Worm (Caenorhabditis elegans): ENCODE results near the gene nhr-95.

Gene nhr-95

DNA sequence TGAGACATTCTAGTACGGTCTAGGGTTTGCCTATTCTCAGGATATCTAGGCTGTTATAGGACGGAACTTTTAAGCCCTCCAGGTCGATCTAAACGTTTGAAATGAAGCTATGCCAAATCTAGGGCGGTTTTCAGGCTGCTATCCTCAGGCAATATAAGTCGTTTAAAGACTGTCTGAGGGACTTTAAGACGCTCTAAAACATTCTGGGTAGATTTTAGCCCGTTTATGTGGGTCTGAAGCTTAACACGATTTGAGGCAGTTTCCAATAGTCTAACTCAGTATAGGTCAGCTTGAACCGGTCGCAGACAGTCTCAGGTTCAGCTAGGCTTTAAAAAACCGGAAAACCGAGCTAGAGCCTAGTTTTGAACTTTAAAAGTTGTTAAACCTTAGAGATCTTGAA lies 31.6 kb downstream of the nhr-95 start:
- no peak for TF ChIP-seq pha-4 (tag; optimal IDR thresholded peaks at IDR 0.05)
- TF ChIP-seq fkh-2 (tag; optimal IDR thresholded peaks at IDR 0.05) = no peak
- no peak for TF ChIP-seq nhr-67 (tag; optimal IDR thresholded peaks at IDR 0.05)
- no peak for TF ChIP-seq ceh-28 (tag; optimal IDR thresholded peaks at IDR 0.05)
- no peak for TF ChIP-seq nhr-43 (tag; optimal IDR thresholded peaks at IDR 0.05; ENCODE audit: poor library complexity, severe bottlenecking)
- no peak for TF ChIP-seq elt-1 (tag; optimal IDR thresholded peaks at IDR 0.05)
- no peak for TF ChIP-seq unc-39 (tag; optimal IDR thresholded peaks at IDR 0.05)

DNA sequence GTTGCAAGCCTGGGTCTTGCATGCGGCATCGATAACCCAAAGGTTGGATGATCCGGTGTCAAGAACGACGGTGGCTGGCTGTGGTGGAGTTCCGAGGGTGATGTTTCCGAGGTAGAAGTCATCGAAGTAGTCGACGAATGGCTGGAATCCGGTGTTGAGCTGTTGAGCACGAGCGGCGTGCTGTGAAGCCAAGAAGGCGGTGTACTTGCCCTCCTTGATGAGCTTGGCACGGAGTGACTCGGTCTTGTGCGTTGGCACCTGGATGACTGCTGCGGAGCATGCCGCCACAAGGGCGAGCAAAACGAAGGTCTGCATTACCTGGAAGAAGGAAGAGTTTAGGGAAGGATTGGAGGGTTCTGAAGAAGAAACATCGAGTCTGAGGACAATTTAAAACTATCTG lies 32.0 kb downstream of the nhr-95 start, which contains the start of gene asp-1:
Gene asp-1 (minus strand): TSS at position 315 of the 400 bp plus-strand sequence.
- TF ChIP-seq lin-39 (tag; optimal IDR thresholded peaks at IDR 0.05) = no peak
- TF ChIP-seq ceh-16 (tag; optimal IDR thresholded peaks at IDR 0.05) = no peak
- TF ChIP-seq nfya-1 (tag; optimal IDR thresholded peaks at IDR 0.05; ENCODE audit: insufficient read depth) = no peak
- TF ChIP-seq ceh-28 (tag; optimal IDR thresholded peaks at IDR 0.05) = no peak
- TF ChIP-seq nhr-23 (tag; optimal IDR thresholded peaks at IDR 0.05) = no peak
- TF ChIP-seq mdl-1 (tag; optimal IDR thresholded peaks at IDR 0.05) = no peak
- TF ChIP-seq nhr-43 (tag; optimal IDR thresholded peaks at IDR 0.05; ENCODE audit: poor library complexity, severe bottlenecking) = no peak
- no peak for TF ChIP-seq elt-2 (tag; optimal IDR thresholded peaks at IDR 0.05)
- no peak for TF ChIP-seq hmg-11 (tag; optimal IDR thresholded peaks at IDR 0.05)
- no peak for TF ChIP-seq R02D3.7 (tag; optimal IDR thresholded peaks at IDR 0.05)
- TF ChIP-seq nhr-67 (tag; optimal IDR thresholded peaks at IDR 0.05) = no peak
- no peak for TF ChIP-seq nhr-76 (tag; optimal IDR thresholded peaks at IDR 0.05)
- TF ChIP-seq lsy-12 (tag; optimal IDR thresholded peaks at IDR 0.05) = no peak
- no peak for TF ChIP-seq zag-1 (tag; optimal IDR thresholded peaks at IDR 0.05)
- no peak for TF ChIP-seq nhr-25 (tag; optimal IDR thresholded peaks at IDR 0.05)
- no peak for TF ChIP-seq ztf-4 (tag; optimal IDR thresholded peaks at IDR 0.05)
- TF ChIP-seq tbx-2 (tag; optimal IDR thresholded peaks at IDR 0.05) = no peak

DNA sequence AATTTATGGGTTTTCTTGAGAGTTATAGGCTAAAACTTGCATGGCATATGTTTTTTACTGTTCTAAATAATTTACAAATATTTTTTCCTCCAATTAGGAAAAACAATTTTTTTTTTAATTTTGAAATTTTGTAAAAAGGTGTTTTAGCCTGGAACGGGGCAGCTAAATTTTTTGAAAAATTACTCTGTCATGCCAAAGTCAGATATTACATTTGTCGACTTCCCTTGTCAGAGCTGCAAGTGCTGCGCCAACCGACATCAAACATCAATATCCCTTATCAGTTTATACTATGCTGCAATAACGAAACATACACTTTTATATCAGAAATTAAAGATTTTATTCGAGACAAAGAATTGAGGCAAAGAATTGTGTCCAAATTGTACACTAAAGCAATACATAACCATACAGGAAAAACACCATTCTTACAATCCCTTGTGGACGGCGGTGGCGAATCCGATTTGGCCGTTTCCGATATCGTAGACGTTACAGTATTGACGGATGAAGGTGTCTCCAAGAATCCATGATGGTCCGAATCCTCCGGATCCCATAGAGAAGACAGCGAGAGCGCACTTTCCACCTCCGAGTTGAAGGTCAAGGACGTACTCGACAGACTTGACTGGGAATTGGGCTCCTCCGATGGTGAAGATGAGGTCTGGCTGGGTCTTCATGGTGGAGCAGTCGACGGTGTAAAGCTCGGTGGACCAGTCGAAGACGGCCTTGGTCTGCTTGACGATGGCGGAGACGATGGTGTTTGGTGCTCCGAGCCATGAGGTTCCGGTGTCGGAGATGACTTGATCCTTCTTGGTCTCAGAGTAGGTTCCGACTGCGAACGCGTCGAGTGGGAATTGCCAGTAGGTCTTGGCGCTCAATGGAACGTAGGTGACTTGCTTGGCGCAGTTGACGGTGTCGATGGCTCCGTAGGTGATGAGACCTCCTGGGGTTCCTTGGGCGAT lies 33.0 kb downstream of the nhr-95 start:
- no peak for TF ChIP-seq egl-5 (tag; optimal IDR thresholded peaks at IDR 0.05)
- TF ChIP-seq ceh-82 (tag; optimal IDR thresholded peaks at IDR 0.05) = no peak
- no peak for TF ChIP-seq ZK546.5 (tag; optimal IDR thresholded peaks at IDR 0.05)
- no peak for TF ChIP-seq tbx-2 (tag; optimal IDR thresholded peaks at IDR 0.05)
- TF ChIP-seq aly-2 (tag; optimal IDR thresholded peaks at IDR 0.05) = no peak
- no peak for TF ChIP-seq ztf-4 (tag; optimal IDR thresholded peaks at IDR 0.05)
- no peak for TF ChIP-seq unc-62 (GFP tag; optimal IDR thresholded peaks at IDR 0.05)
- TF ChIP-seq fkh-2 (tag; optimal IDR thresholded peaks at IDR 0.05) = no peak
- TF ChIP-seq nhr-67 (tag; optimal IDR thresholded peaks at IDR 0.05) = no peak
- peak; percentile 26 for TF ChIP-seq nhr-77 (tag; optimal IDR thresholded peaks at IDR 0.05)
- peak; percentile 40 for TF ChIP-seq pqm-1 (tag; optimal IDR thresholded peaks at IDR 0.05)
- TF ChIP-seq sea-2 (GFP tag; optimal IDR thresholded peaks at IDR 0.05) = no peak
- no peak for TF ChIP-seq ceh-16 (tag; optimal IDR thresholded peaks at IDR 0.05)
- no peak for TF ChIP-seq lin-15B (tag; optimal IDR thresholded peaks at IDR 0.05)
- TF ChIP-seq fkh-10 (GFP tag; optimal IDR thresholded peaks at IDR 0.05) = no peak
- TF ChIP-seq lin-39 (tag; optimal IDR thresholded peaks at IDR 0.05) = no peak
- TF ChIP-seq ceh-28 (tag; optimal IDR thresholded peaks at IDR 0.05) = no peak
- TF ChIP-seq mdl-1 (tag; optimal IDR thresholded peaks at IDR 0.05) = no peak
- no peak for TF ChIP-seq zag-1 (tag; optimal IDR thresholded peaks at IDR 0.05)
- TF ChIP-seq pha-4 (tag; optimal IDR thresholded peaks at IDR 0.05) = peak; percentile 29
- peak; percentile 78 for TF ChIP-seq elt-2 (tag; optimal IDR thresholded peaks at IDR 0.05)
- no peak for TF ChIP-seq R02D3.7 (tag; optimal IDR thresholded peaks at IDR 0.05)
- no peak for TF ChIP-seq skn-1 (tag; optimal IDR thresholded peaks at IDR 0.05)
- TF ChIP-seq nhr-11 (tag; optimal IDR thresholded peaks at IDR 0.05) = no peak
- no peak for TF ChIP-seq elt-3 (tag; optimal IDR thresholded peaks at IDR 0.05)
- TF ChIP-seq nfya-1 (tag; optimal IDR thresholded peaks at IDR 0.05; ENCODE audit: insufficient read depth) = no peak
- TF ChIP-seq hmg-11 (tag; optimal IDR thresholded peaks at IDR 0.05) = no peak
- no peak for TF ChIP-seq elt-1 (tag; optimal IDR thresholded peaks at IDR 0.05)
- no peak for TF ChIP-seq nhr-12 (tag; optimal IDR thresholded peaks at IDR 0.05)
- no peak for TF ChIP-seq lsy-12 (tag; optimal IDR thresholded peaks at IDR 0.05)
- peak; percentile 56 for TF ChIP-seq ama-1 (optimal IDR thresholded peaks at IDR 0.05)
- TF ChIP-seq fos-1 (tag; optimal IDR thresholded peaks at IDR 0.05) = peak; percentile 21
- TF ChIP-seq egl-27 (tag; optimal IDR thresholded peaks at IDR 0.05) = no peak
- TF ChIP-seq nhr-23 (tag; optimal IDR thresholded peaks at IDR 0.05) = no peak
- no peak for TF ChIP-seq ztf-11 (tag; optimal IDR thresholded peaks at IDR 0.05)
- no peak for TF ChIP-seq eor-1 (tag; optimal IDR thresholded peaks at IDR 0.05)
- no peak for TF ChIP-seq nhr-25 (tag; optimal IDR thresholded peaks at IDR 0.05)
- TF ChIP-seq nhr-76 (tag; optimal IDR thresholded peaks at IDR 0.05) = no peak
- peak; percentile 52 for TF ChIP-seq jun-1 (tag; optimal IDR thresholded peaks at IDR 0.05)
- TF ChIP-seq ceh-9 (tag; optimal IDR thresholded peaks at IDR 0.05) = no peak
